Fruit fly (Drosophila melanogaster) whole organism, embryonic: ENCODE results near the gene miple2.
A peak's percentile ranks its signal among the peaks of the same experiment; 100 is the strongest.

Source experiments
- Aef1 ChIP-seq: fragments of 200-800 bp; sonication (Bioruptor generic); IDR thresholded peaks from 3 replicates; pipeline ENCODE4 v1.3.6; 2022; ENCODE audit warnings: missing biosample characterization, missing genetic modification characterization
- Awh ChIP-seq: fragments of 200-800 bp; sonication (Bioruptor generic); IDR thresholded peaks from 2 replicates; pipeline ENCODE4, ENCODE4 v1.3.6; 2022; ENCODE audit warnings: missing biosample characterization, missing genetic modification characterization
- CG10979 ChIP-seq: fragments of 200-800 bp; sonication (Bioruptor generic); optimal IDR thresholded peaks from 2 replicates; lab custom pipeline; 2018; ENCODE audit warnings: missing biosample characterization, mild to moderate bottlenecking, missing genetic modification characterization, moderate library complexity
- CG11456 ChIP-seq: fragments of 200-800 bp; sonication (Bioruptor generic); IDR thresholded peaks from 3 replicates; pipeline ENCODE4 v1.3.6; 2022; ENCODE audit warnings: missing biosample characterization, missing genetic modification characterization
- CG12071 ChIP-seq: fragments of 200-800 bp; sonication (Bioruptor generic); optimal IDR thresholded peaks from 3 replicates; lab custom pipeline; 2018; ENCODE audit warnings: missing biosample characterization, mild to moderate bottlenecking, missing genetic modification characterization
- CG12155 ChIP-seq: fragments of 200-800 bp; sonication (Bioruptor generic); optimal IDR thresholded peaks from 3 replicates; lab custom pipeline; 2016; ENCODE audit warnings: missing biosample characterization, missing genetic modification characterization
- CG12219 ChIP-seq: fragments of 200-800 bp; sonication (Bioruptor generic); optimal IDR thresholded peaks from 3 replicates; lab custom pipeline; 2018; ENCODE audit warnings: missing biosample characterization, mild to moderate bottlenecking, missing genetic modification characterization
- CG1233 ChIP-seq: fragments of 200-800 bp; sonication (Bioruptor generic); optimal IDR thresholded peaks from 4 replicates; lab custom pipeline; 2018; ENCODE audit warnings: missing biosample characterization, mild to moderate bottlenecking, missing genetic modification characterization
- CG15011 ChIP-seq: fragments of 200-800 bp; sonication (Bioruptor generic); optimal IDR thresholded peaks from 3 replicates; lab custom pipeline; 2018; ENCODE audit warnings: missing biosample characterization, mild to moderate bottlenecking, missing genetic modification characterization
- CG1529 ChIP-seq: fragments of 200-800 bp; sonication (Bioruptor generic); optimal IDR thresholded peaks from 3 replicates; lab custom pipeline; 2018; ENCODE audit warnings: missing biosample characterization, missing genetic modification characterization
- CG17361 ChIP-seq: fragments of 200-800 bp; sonication (Bioruptor generic); IDR thresholded peaks from 3 replicates; pipeline ENCODE4 v1.3.6; 2022; ENCODE audit warnings: missing biosample characterization, missing genetic modification characterization
- CG17829 ChIP-seq: fragments of 200-800 bp; optimal IDR thresholded peaks from 2 replicates; lab custom pipeline; 2019; ENCODE audit warnings: missing biosample characterization, mild to moderate bottlenecking, missing genetic modification characterization, moderate library complexity
- CG1792 ChIP-seq: fragments of 200-800 bp; sonication (Bioruptor generic); optimal IDR thresholded peaks from 2 replicates; lab custom pipeline; 2016; ENCODE audit warnings: missing biosample characterization, missing genetic modification characterization
- CG2889 ChIP-seq: fragments of 200-800 bp; sonication (Bioruptor generic); IDR thresholded peaks from 3 replicates; pipeline ENCODE4 v1.3.6; 2022; ENCODE audit warnings: missing biosample characterization, missing genetic modification characterization
- CG31224 ChIP-seq: fragments of 200-800 bp; sonication (Bioruptor generic); IDR thresholded peaks from 2 replicates; pipeline ENCODE4 v1.3.6; 2022; ENCODE audit warnings: missing biosample characterization, missing genetic modification characterization
- CG31441 ChIP-seq: fragments of 200-800 bp; sonication (Bioruptor generic); IDR thresholded peaks from 2 replicates; pipeline ENCODE4 v1.3.6; 2022; ENCODE audit warnings: missing biosample characterization, missing genetic modification characterization
- CG43689 ChIP-seq: fragments of 200-800 bp; sonication (Bioruptor generic); IDR thresholded peaks from 2 replicates; pipeline ENCODE4 v1.3.6; 2022; ENCODE audit warnings: missing biosample characterization, missing genetic modification characterization
- CG5953 ChIP-seq: fragments of 200-800 bp; sonication (Bioruptor generic); IDR thresholded peaks from 2 replicates; pipeline ENCODE4 v1.3.6; 2022; ENCODE audit warnings: missing biosample characterization, missing genetic modification characterization
- CG7963 ChIP-seq: fragments of 200-800 bp; sonication (Bioruptor generic); IDR thresholded peaks from 3 replicates; pipeline ENCODE4 v1.3.6; 2022; ENCODE audit warnings: missing biosample characterization, missing genetic modification characterization; ENCODE audit not compliant: partially characterized antibody
- CG8924 ChIP-seq: fragments of 200-800 bp; optimal IDR thresholded peaks from 3 replicates; lab custom pipeline; 2019; ENCODE audit warnings: missing biosample characterization, mild to moderate bottlenecking, missing genetic modification characterization, moderate library complexity
- Doc2 ChIP-seq: fragments of 200-800 bp; sonication (Bioruptor generic); IDR thresholded peaks from 2 replicates; pipeline ENCODE4 v1.3.6; 2022; ENCODE audit warnings: missing biosample characterization, missing genetic modification characterization
- Elba2 ChIP-seq: fragments of 200-800 bp; sonication (Bioruptor generic); optimal IDR thresholded peaks from 3 replicates; lab custom pipeline; 2016; ENCODE audit warnings: missing biosample characterization, missing genetic modification characterization
- Fer2 ChIP-seq: fragments of 200-800 bp; sonication (Bioruptor generic); optimal IDR thresholded peaks from 2 replicates; lab custom pipeline; 2018; ENCODE audit warnings: missing biosample characterization, mild to moderate bottlenecking, missing genetic modification characterization, moderate library complexity
- HHEX ChIP-seq: fragments of 200-800 bp; sonication (Bioruptor generic); optimal IDR thresholded peaks from 3 replicates; lab custom pipeline; 2017; ENCODE audit warnings: missing biosample characterization, mild to moderate bottlenecking, missing genetic modification characterization, missing genetic modification reagents
- HmgZ ChIP-seq: fragments of 200-800 bp; sonication (Bioruptor generic); optimal IDR thresholded peaks from 2 replicates; lab custom pipeline; 2018; ENCODE audit warnings: missing biosample characterization, mild to moderate bottlenecking, missing genetic modification characterization
- MBD-R2 ChIP-seq: fragments of 200-800 bp; sonication (Bioruptor generic); IDR thresholded peaks from 2 replicates; pipeline ENCODE4 v1.3.6; 2022; ENCODE audit warnings: missing biosample characterization, missing genetic modification characterization
- Med ChIP-seq: fragments of 200-800 bp; sonication (Bioruptor generic); peaks from one replicate; lab custom pipeline; 2016; ENCODE audit warnings: missing biosample characterization, missing genetic modification characterization, mild to moderate bottlenecking, inconsistent platforms, moderate library complexity
- NFAT ChIP-seq: fragments of 200-800 bp; sonication (Bioruptor generic); IDR thresholded peaks from 2 replicates; pipeline ENCODE4 v1.3.6; 2022; ENCODE audit warnings: missing biosample characterization, missing genetic modification characterization
- Rfx ChIP-seq: fragments of 200-800 bp; sonication (Bioruptor generic); IDR thresholded peaks from 2 replicates; pipeline ENCODE4 v1.3.6; 2022; ENCODE audit warnings: missing biosample characterization, missing genetic modification characterization
- Tbp ChIP-seq: fragments of >200 bp; optimal IDR thresholded peaks from 2 replicates; lab custom pipeline; 2018; ENCODE audit warnings: missing biosample characterization, missing genetic modification characterization
- Vsx1 ChIP-seq: fragments of 200-800 bp; sonication (Bioruptor generic); optimal IDR thresholded peaks from 2 replicates; lab custom pipeline; 2017; ENCODE audit warnings: missing biosample characterization, mild to moderate bottlenecking, missing genetic modification characterization, missing genetic modification reagents
- caup ChIP-seq: fragments of 200-800 bp; sonication (Bioruptor generic); optimal IDR thresholded peaks from 3 replicates; lab custom pipeline; 2017; ENCODE audit warnings: missing biosample characterization, mild to moderate bottlenecking, missing genetic modification characterization, moderate library complexity; ENCODE audit not compliant: severe bottlenecking
- disco-r ChIP-seq: fragments of 200-800 bp; sonication (Bioruptor generic); optimal IDR thresholded peaks from 2 replicates; lab custom pipeline; 2016; ENCODE audit warnings: missing biosample characterization, missing genetic modification characterization
- dm ChIP-seq: fragments of 200-800 bp; sonication (Bioruptor generic); optimal IDR thresholded peaks from 3 replicates; lab custom pipeline; 2016; ENCODE audit warnings: missing biosample characterization, missing genetic modification characterization
- dmrt99B ChIP-seq: fragments of 200-800 bp; sonication (Bioruptor generic); optimal IDR thresholded peaks from 2 replicates; lab custom pipeline; 2018; ENCODE audit warnings: missing biosample characterization, mild to moderate bottlenecking, missing genetic modification characterization, moderate library complexity
- exex ChIP-seq: fragments of 200-800 bp; sonication (Bioruptor generic); optimal IDR thresholded peaks from 4 replicates; lab custom pipeline; 2018; ENCODE audit warnings: missing biosample characterization, mild to moderate bottlenecking, missing genetic modification characterization, moderate library complexity
- fd96Cb ChIP-seq: fragments of 200-800 bp; sonication (Bioruptor generic); optimal IDR thresholded peaks from 2 replicates; lab custom pipeline; 2018; ENCODE audit warnings: missing biosample characterization, mild to moderate bottlenecking, missing genetic modification characterization, moderate library complexity
- gcm2 ChIP-seq: fragments of 200-800 bp; sonication (Bioruptor generic); optimal IDR thresholded peaks from 2 replicates; lab custom pipeline; 2016; ENCODE audit warnings: missing biosample characterization, missing genetic modification characterization
- gsb ChIP-seq: fragments of 200-800 bp; sonication (Bioruptor generic); IDR thresholded peaks from 2 replicates; pipeline ENCODE4 v1.3.6; 2022; ENCODE audit warnings: missing biosample characterization, missing genetic modification characterization
- lilli ChIP-seq: fragments of 200-800 bp; sonication (Bioruptor generic); optimal IDR thresholded peaks from 3 replicates; lab custom pipeline; 2016; ENCODE audit warnings: missing biosample characterization, missing genetic modification characterization
- pzg ChIP-seq: fragments of 200-800 bp; sonication (Bioruptor generic); optimal IDR thresholded peaks from 3 replicates; lab custom pipeline; 2018; ENCODE audit warnings: missing biosample characterization, mild to moderate bottlenecking, missing genetic modification characterization, moderate library complexity
- run ChIP-seq: fragments of 200-800 bp; sonication (Bioruptor generic); optimal IDR thresholded peaks from 3 replicates; lab custom pipeline; 2018; ENCODE audit warnings: missing biosample characterization, mild to moderate bottlenecking, missing genetic modification characterization
- sd ChIP-seq: fragments of 200-800 bp; sonication (Bioruptor generic); optimal IDR thresholded peaks from 3 replicates; lab custom pipeline; 2018; ENCODE audit warnings: missing biosample characterization, mild to moderate bottlenecking, missing genetic modification characterization, moderate library complexity
- slp2 ChIP-seq: fragments of 200-800 bp; sonication (Bioruptor generic); optimal IDR thresholded peaks from 2 replicates; lab custom pipeline; 2016; ENCODE audit warnings: missing biosample characterization, missing genetic modification characterization
- stwl ChIP-seq: fragments of 200-800 bp; sonication (Bioruptor generic); optimal IDR thresholded peaks from 3 replicates; lab custom pipeline; 2018; ENCODE audit warnings: missing biosample characterization, mild to moderate bottlenecking, missing genetic modification characterization, moderate library complexity
- sug ChIP-seq: fragments of 200-800 bp; optimal IDR thresholded peaks from 2 replicates; lab custom pipeline; 2019; ENCODE audit warnings: missing biosample characterization, mild to moderate bottlenecking, missing genetic modification characterization, moderate library complexity
- trh ChIP-seq: fragments of 200-800 bp; sonication (Bioruptor generic); optimal IDR thresholded peaks from 2 replicates; lab custom pipeline; 2016; ENCODE audit warnings: missing biosample characterization, missing genetic modification characterization
- tup ChIP-seq: fragments of 200-800 bp; sonication (Bioruptor generic); optimal IDR thresholded peaks from 2 replicates; lab custom pipeline; 2016; ENCODE audit warnings: missing biosample characterization, mild to moderate bottlenecking, missing genetic modification characterization, moderate library complexity
- unpg ChIP-seq: fragments of 200-800 bp; sonication (Bioruptor generic); optimal IDR thresholded peaks from 3 replicates; lab custom pipeline; 2018; ENCODE audit warnings: missing biosample characterization, mild to moderate bottlenecking, missing genetic modification characterization, moderate library complexity
- zen ChIP-seq: fragments of 200-800 bp; sonication (Bioruptor generic); optimal IDR thresholded peaks from 3 replicates; lab custom pipeline; 2018; ENCODE audit warnings: missing biosample characterization, mild to moderate bottlenecking, missing genetic modification characterization, moderate library complexity

The miple2 gene

dm6 chr3L:264378-265151 is 6.4 kb upstream of the miple2 start, which contains the start of the genes Tudor-SN and mRpL17 (continued):
- TF ChIP-seq NFAT (peak; percentile 66; the same call in 1 of the 2 replicates), CG12155 (GFP tag; lab: Kevin White, UChicago) (peak; percentile 52), dm (no peak), sug (tag; lab: Kevin White, UChicago) (peak; percentile 41), Tbp (GFP tag; lab: Kevin White, UChicago) (no peak), caup (GFP tag; lab: Kevin White, UChicago) (peak; percentile 12), gsb (GFP tag; lab: Robert Waterston, UW) (no peak), CG7963 (GFP tag; lab: Robert Waterston, UW) (peak; percentile 95), Fer2 (tag; lab: Kevin White, UChicago) (no peak), MBD-R2 (GFP tag; lab: Robert Waterston, UW) (peak; percentile 72), HHEX (no peak), CG2889 (GFP tag; lab: Robert Waterston, UW) (no peak), CG5953 (no peak), CG43689 (GFP tag; lab: Robert Waterston, UW) (no peak), unpg (GFP tag; lab: Kevin White, UChicago) (peak; percentile 1), CG1233 (no peak), Doc2 (GFP tag; lab: Robert Waterston, UW) (no peak), Rfx (peak; percentile 66), CG17829 (tag; lab: Kevin White, UChicago) (peak; percentile 39), disco-r (GFP tag; lab: Kevin White, UChicago) (no peak), CG12219 (GFP tag; lab: Kevin White, UChicago) (no peak), fd96Cb (peak; percentile 13), Vsx1 (GFP tag; lab: Kevin White, UChicago) (no peak), CG11456 (GFP tag; lab: Robert Waterston, UW) (peak; percentile 64; the same call in 1 of the 3 replicates), CG17361 (GFP tag; lab: Robert Waterston, UW) (peak; percentile 66; the same call in 2 of the 3 replicates), CG12071 (GFP tag; lab: Kevin White, UChicago) (no peak), Med (GFP tag; lab: Kevin White, UChicago) (peak; percentile 62), CG31224 (GFP tag; lab: Robert Waterston, UW) (no peak), HmgZ (tag; lab: Kevin White, UChicago) (no peak), CG31441 (GFP tag; lab: Robert Waterston, UW) (peak; percentile 57; the same call in 1 of the 2 replicates), sd (tag; lab: Kevin White, UChicago) (peak; percentile 22), run (tag; lab: Kevin White, UChicago) (no peak), lilli (GFP tag; lab: Kevin White, UChicago) (peak; percentile 42), gcm2 (GFP tag; lab: Kevin White, UChicago) (no peak), stwl (tag; lab: Kevin White, UChicago) (peak; percentile 27), CG1529 (no peak), Elba2 (GFP tag; lab: Kevin White, UChicago) (no peak), Aef1 (GFP tag; lab: Robert Waterston, UW) (no peak), tup (GFP tag; lab: Kevin White, UChicago) (no peak), CG10979 (tag; lab: Kevin White, UChicago) (peak; percentile 23), Awh (GFP tag; lab: Robert Waterston, UW) (no peak), pzg (peak; percentile 49), trh (GFP tag; lab: Kevin White, UChicago) (no peak), slp2 (GFP tag; lab: Kevin White, UChicago) (no peak), CG15011 (GFP tag; lab: Kevin White, UChicago) (no peak), exex (tag; lab: Kevin White, UChicago) (peak; percentile 36), CG8924 (peak; percentile 30), zen (peak; percentile 62), CG1792 (peak; percentile 16), dmrt99B (tag; lab: Kevin White, UChicago) (peak; percentile 27)
